Fruit fly (Drosophila melanogaster): ENCODE measurements around the gene BG642312.

DNA sequence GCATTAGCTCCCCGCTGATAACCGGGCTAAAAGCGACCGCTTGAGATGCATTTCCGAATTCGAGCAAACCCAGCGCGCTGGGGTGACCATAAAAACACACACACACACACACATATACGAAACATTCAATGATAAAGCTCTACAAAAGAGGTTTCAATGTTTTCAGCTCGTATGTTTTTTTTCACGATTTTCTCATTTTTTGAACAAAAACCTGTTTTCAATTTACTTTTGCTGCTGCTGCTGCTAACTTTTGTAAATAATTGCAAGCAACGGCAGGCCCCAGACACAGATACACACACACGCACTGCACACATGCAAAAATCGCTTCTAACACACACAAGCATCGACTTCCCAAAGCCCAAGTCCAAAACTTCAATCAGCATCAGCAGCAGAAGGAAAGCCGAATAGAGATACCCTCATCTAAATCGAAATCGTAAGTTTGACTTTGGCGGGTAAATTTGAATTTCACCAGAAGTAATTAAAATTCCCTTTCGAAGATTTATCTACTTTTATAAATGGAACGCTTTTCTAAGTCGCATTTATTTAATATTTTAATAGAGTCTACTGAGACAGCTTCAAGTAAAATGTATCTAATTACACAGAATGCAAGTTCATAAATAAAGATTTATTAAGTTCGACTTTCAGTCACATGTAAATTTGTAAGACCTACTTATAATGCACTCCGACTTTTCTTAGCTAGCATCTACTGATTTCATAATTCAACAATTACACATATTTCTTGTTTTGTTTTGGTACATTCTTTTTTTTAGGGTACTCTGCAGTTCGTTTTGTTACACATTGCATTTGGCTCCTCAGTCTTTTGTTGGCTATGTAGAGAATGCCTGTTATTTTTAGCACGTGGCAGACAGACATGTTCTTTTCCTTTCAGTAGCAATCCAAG lies 16.2 kb upstream of the BG642312 start:
- TF ChIP-seq CG8089 (GFP tag; optimal IDR thresholded peaks at IDR 0.05) (no peak), Lhr (GFP tag; optimal IDR thresholded peaks at IDR 0.05) (no peak), onecut (GFP tag; IDR thresholded peaks at IDR 0.05) (no peak), CG15479 (GFP tag; optimal IDR thresholded peaks at IDR 0.05) (no peak), CG4360 (GFP tag; IDR thresholded peaks at IDR 0.05) (no peak), CG18599 (GFP tag; optimal IDR thresholded peaks at IDR 0.05) (no peak), CG6813 (GFP tag; optimal IDR thresholded peaks at IDR 0.05) (no peak), CG4854 (GFP tag; optimal IDR thresholded peaks at IDR 0.05) (no peak), CG11093 (GFP tag; IDR thresholded peaks at IDR 0.05) (no peak), sens-2 (GFP tag; IDR thresholded peaks at IDR 0.05) (no peak), Awh (GFP tag; IDR thresholded peaks at IDR 0.05) (no peak), tup (GFP tag; optimal IDR thresholded peaks at IDR 0.05) (no peak), CG8359 (GFP tag; optimal IDR thresholded peaks at IDR 0.05; ENCODE audit: borderline replicate concordance) (no peak)
